Worm (Caenorhabditis elegans): ENCODE data around the gene C45B11.9.

C45B11.9 gene

ce11 chrV:11080345-11081102, 40.4 kb downstream of the C45B11.9 start, which contains the start of gene act-1 (continued):
- TF ChIP-seq ceh-8 (GFP tag; optimal IDR thresholded peaks at IDR 0.05) (no peak), lir-3 (tag; optimal IDR thresholded peaks at IDR 0.05; ENCODE audit: poor library complexity) (no peak), swsn-7 (tag; optimal IDR thresholded peaks at IDR 0.05) (peak; percentile 48), xbp-1 (tag; optimal IDR thresholded peaks at IDR 0.05) (peak; percentile 1)

ce11 chrV:11082475-11082874, 42.4 kb downstream of the C45B11.9 start:
- TF ChIP-seq nhr-76 (tag; optimal IDR thresholded peaks at IDR 0.05) (no peak), nhr-20 (tag; optimal IDR thresholded peaks at IDR 0.05) (peak; percentile 80), pqm-1 (tag; optimal IDR thresholded peaks at IDR 0.05) (no peak), elt-2 (tag; optimal IDR thresholded peaks at IDR 0.05) (no peak), egl-13 (tag; optimal IDR thresholded peaks at IDR 0.05) (no peak), egl-27 (tag; optimal IDR thresholded peaks at IDR 0.05) (peak in 1 of 2 experiments; percentile 24), tbx-2 (tag; optimal IDR thresholded peaks at IDR 0.05) (peak; percentile 58), F16B12.6 (tag; optimal IDR thresholded peaks at IDR 0.05) (no peak), hlh-4 (tag; optimal IDR thresholded peaks at IDR 0.05) (no peak), xbp-1 (tag; optimal IDR thresholded peaks at IDR 0.05) (peak; percentile 37), ceh-90 (tag; optimal IDR thresholded peaks at IDR 0.05) (no peak), fkh-4 (tag; optimal IDR thresholded peaks at IDR 0.05; ENCODE audit: borderline replicate concordance) (no peak), unc-86 (tag; optimal IDR thresholded peaks at IDR 0.05) (no peak), ces-1 (GFP tag; optimal IDR thresholded peaks at IDR 0.05) (no peak), lin-39 (tag; optimal IDR thresholded peaks at IDR 0.05) (peak; percentile 23), nhr-84 (tag; optimal IDR thresholded peaks at IDR 0.05) (no peak), fkh-8 (tag; optimal IDR thresholded peaks at IDR 0.05) (no peak), tlp-1 (tag; optimal IDR thresholded peaks at IDR 0.05) (no peak), nhr-85 (tag) (no peak), alr-1 (tag; optimal IDR thresholded peaks at IDR 0.05; ENCODE audit: borderline replicate concordance) (no peak), lin-13 (GFP tag; optimal IDR thresholded peaks at IDR 0.05) (peak; percentile 14), fkh-10 (GFP tag; optimal IDR thresholded peaks at IDR 0.05) (no peak), zip-4 (GFP tag; optimal IDR thresholded peaks at IDR 0.05) (no peak), pax-3 (tag; optimal IDR thresholded peaks at IDR 0.05) (no peak), blmp-1 (tag; optimal IDR thresholded peaks at IDR 0.05) (no peak), unc-62 (GFP tag; optimal IDR thresholded peaks at IDR 0.05) (no peak), ztf-11 (tag; optimal IDR thresholded peaks at IDR 0.05) (no peak), sox-4 (tag; optimal IDR thresholded peaks at IDR 0.05) (no peak), lin-14 (GFP tag; optimal IDR thresholded peaks at IDR 0.05) (peak; percentile 88), ztf-4 (tag; optimal IDR thresholded peaks at IDR 0.05) (peak; percentile 81), nhr-77 (tag; optimal IDR thresholded peaks at IDR 0.05) (peak; percentile 78), unc-98 (GFP tag; IDR thresholded peaks at IDR 0.05) (no peak), nhr-237 (tag; optimal IDR thresholded peaks at IDR 0.05) (no peak), ceh-8 (GFP tag; optimal IDR thresholded peaks at IDR 0.05) (no peak), ets-5 (GFP tag; IDR thresholded peaks at IDR 0.05) (no peak), lin-15B (tag; optimal IDR thresholded peaks at IDR 0.05) (no peak), unc-130 (tag; optimal IDR thresholded peaks at IDR 0.05) (peak; percentile 35), aha-1 (tag; optimal IDR thresholded peaks at IDR 0.05) (no peak), mep-1 (tag; optimal IDR thresholded peaks at IDR 0.05) (peak; percentile 49), C34B4.2 (tag; optimal IDR thresholded peaks at IDR 0.05) (no peak), ceh-63 (GFP tag; optimal IDR thresholded peaks at IDR 0.05) (no peak), vab-15 (tag; optimal IDR thresholded peaks at IDR 0.05) (no peak), ceh-82 (tag; optimal IDR thresholded peaks at IDR 0.05) (peak; percentile 1 to 55 (median 34)), lir-3 (tag; optimal IDR thresholded peaks at IDR 0.05; ENCODE audit: poor library complexity) (peak; percentile 21), dpl-1 (GFP tag; optimal IDR thresholded peaks at IDR 0.05) (no peak), nhr-12 (tag; optimal IDR thresholded peaks at IDR 0.05) (no peak), isw-1 (GFP tag; IDR thresholded peaks at IDR 0.05) (no peak), C16A3.4 (tag; optimal IDR thresholded peaks at IDR 0.05) (no peak)
